Fruit fly (Drosophila melanogaster) whole organism, embryonic: Measurements from ENCODE around the gene CG6931.

ENCODE experiments used
- CG14860 ChIP-seq: fragments of 200-800 bp; sonication (Bioruptor generic); IDR thresholded peaks from 3 replicates; pipeline ENCODE4 v1.3.6; 2022; ENCODE audit warnings: missing biosample characterization, missing genetic modification characterization; ENCODE audit not compliant: partially characterized antibody
- CG15073 ChIP-seq: fragments of 200-800 bp; sonication (Bioruptor generic); optimal IDR thresholded peaks from 2 replicates; lab custom pipeline; 2016; ENCODE audit warnings: missing biosample characterization, missing genetic modification characterization
- CG15479 ChIP-seq: fragments of 200-800 bp; sonication (Bioruptor generic); optimal IDR thresholded peaks from 3 replicates; lab custom pipeline; 2019; ENCODE audit warnings: missing biosample characterization, mild to moderate bottlenecking, missing genetic modification characterization, moderate library complexity
- CG1602 ChIP-seq: fragments of 200-800 bp; sonication (Bioruptor generic); optimal IDR thresholded peaks from 3 replicates; lab custom pipeline; 2016; ENCODE audit warnings: missing biosample characterization, missing genetic modification characterization
- CG18476 ChIP-seq: fragments of 200-800 bp; sonication (Bioruptor generic); optimal IDR thresholded peaks from 2 replicates; lab custom pipeline; 2016; ENCODE audit warnings: missing biosample characterization, mild to moderate bottlenecking, missing genetic modification characterization
- CG18599 ChIP-seq: fragments of 200-800 bp; sonication (Bioruptor generic); optimal IDR thresholded peaks from 3 replicates; lab custom pipeline; 2017; ENCODE audit warnings: missing biosample characterization, missing genetic modification characterization, mild to moderate bottlenecking, moderate library complexity, missing genetic modification reagents
- CG2129 ChIP-seq: fragments of 200-800 bp; sonication (Bioruptor generic); IDR thresholded peaks from 2 replicates; pipeline ENCODE4 v1.3.6; 2022; ENCODE audit warnings: missing biosample characterization, missing genetic modification characterization; ENCODE audit not compliant: partially characterized antibody
- CG2875 ChIP-seq: fragments of 200-800 bp; sonication (Bioruptor generic); optimal IDR thresholded peaks from 2 replicates; lab custom pipeline; 2017; ENCODE audit warnings: missing biosample characterization, mild to moderate bottlenecking, missing genetic modification characterization, missing genetic modification reagents
- CG2889 ChIP-seq: fragments of 200-800 bp; sonication (Bioruptor generic); IDR thresholded peaks from 3 replicates; pipeline ENCODE4 v1.3.6; 2022; ENCODE audit warnings: missing biosample characterization, missing genetic modification characterization
- CG30020 ChIP-seq: fragments of 200-800 bp; optimal IDR thresholded peaks from 2 replicates; lab custom pipeline; 2019; ENCODE audit warnings: missing biosample characterization, mild to moderate bottlenecking, missing genetic modification characterization, moderate library complexity
- CG30431 ChIP-seq: fragments of 200-800 bp; sonication (Bioruptor generic); optimal IDR thresholded peaks from 2 replicates; lab custom pipeline; 2017; ENCODE audit warnings: missing biosample characterization, missing genetic modification characterization
- CG32772 ChIP-seq: fragments of 200-800 bp; sonication (Bioruptor generic); IDR thresholded peaks from 2 replicates; pipeline ENCODE4 v1.3.6; 2022; ENCODE audit warnings: missing biosample characterization, missing genetic modification characterization
- CG33557 ChIP-seq: fragments of 200-800 bp; sonication (Bioruptor generic); optimal IDR thresholded peaks from 2 replicates; lab custom pipeline; 2019; ENCODE audit warnings: missing biosample characterization, mild to moderate bottlenecking, missing genetic modification characterization, moderate library complexity
- CG4617 ChIP-seq: fragments of 200-800 bp; sonication (Bioruptor generic); optimal IDR thresholded peaks from 3 replicates; lab custom pipeline; 2016; ENCODE audit warnings: missing biosample characterization, missing genetic modification characterization, borderline replicate concordance
- CG6683 ChIP-seq: fragments of 200-800 bp; sonication (Bioruptor generic); optimal IDR thresholded peaks from 2 replicates; lab custom pipeline; 2017; ENCODE audit warnings: missing biosample characterization, mild to moderate bottlenecking, missing genetic modification characterization, missing genetic modification reagents
- CG7271 ChIP-seq: fragments of 200-800 bp; sonication (Bioruptor generic); optimal IDR thresholded peaks from 2 replicates; lab custom pipeline; 2018; ENCODE audit warnings: missing biosample characterization, mild to moderate bottlenecking, missing genetic modification characterization, moderate library complexity
- CG7928 ChIP-seq: fragments of 200-800 bp; sonication (Bioruptor generic); optimal IDR thresholded peaks from 2 replicates; lab custom pipeline; 2017; ENCODE audit warnings: missing biosample characterization, mild to moderate bottlenecking, missing genetic modification characterization
- CG7963 ChIP-seq: fragments of 200-800 bp; sonication (Bioruptor generic); IDR thresholded peaks from 3 replicates; pipeline ENCODE4 v1.3.6; 2022; ENCODE audit warnings: missing biosample characterization, missing genetic modification characterization; ENCODE audit not compliant: partially characterized antibody
- CG9797 ChIP-seq: fragments of 200-800 bp; sonication (Bioruptor generic); optimal IDR thresholded peaks from 3 replicates; lab custom pipeline; 2018; ENCODE audit warnings: missing biosample characterization, mild to moderate bottlenecking, missing genetic modification characterization
- D19B ChIP-seq: fragments of 200-800 bp; sonication (Bioruptor generic); optimal IDR thresholded peaks from 2 replicates; lab custom pipeline; 2017; ENCODE audit warnings: missing biosample characterization, mild to moderate bottlenecking, missing genetic modification characterization
- Dip3 ChIP-seq: fragments of 200-800 bp; sonication (Bioruptor generic); optimal IDR thresholded peaks from 3 replicates; lab custom pipeline; 2016; ENCODE audit warnings: missing biosample characterization, missing genetic modification characterization
- Dp ChIP-seq: fragments of 200-800 bp; sonication (Bioruptor generic); optimal IDR thresholded peaks from 2 replicates; lab custom pipeline; 2018; ENCODE audit warnings: missing biosample characterization, mild to moderate bottlenecking, missing genetic modification characterization, moderate library complexity
- Lim3 ChIP-seq: fragments of 200-800 bp; sonication (Bioruptor generic); IDR thresholded peaks from 2 replicates; pipeline ENCODE4 v1.3.6; 2022; ENCODE audit warnings: missing biosample characterization, missing genetic modification characterization
- abd-A ChIP-seq: fragments of 200-800 bp; sonication (Bioruptor generic); optimal IDR thresholded peaks from 3 replicates; lab custom pipeline; 2019; ENCODE audit warnings: missing biosample characterization, mild to moderate bottlenecking, missing genetic modification characterization, moderate library complexity
- corto ChIP-seq: fragments of 200-800 bp; sonication (Bioruptor generic); optimal IDR thresholded peaks from 2 replicates; lab custom pipeline; 2016; ENCODE audit warnings: missing biosample characterization, mild to moderate bottlenecking, missing genetic modification characterization, moderate library complexity
- cwo ChIP-seq: fragments of 200-800 bp; sonication (Bioruptor generic); optimal IDR thresholded peaks from 3 replicates; lab custom pipeline; 2017; ENCODE audit warnings: missing biosample characterization, missing genetic modification characterization, mild to moderate bottlenecking, moderate library complexity, missing genetic modification reagents
- esg ChIP-seq: fragments of 200-800 bp; sonication (Bioruptor generic); conservative IDR thresholded peaks from 2 replicates; pipeline ENCODE4 v1.3.6; 2022; ENCODE audit warnings: missing biosample characterization, missing genetic modification characterization
- hbn ChIP-seq: fragments of 200-800 bp; sonication (Bioruptor generic); IDR thresholded peaks from 2 replicates; pipeline ENCODE4 v1.3.6; 2022; ENCODE audit warnings: missing biosample characterization, missing genetic modification characterization; ENCODE audit not compliant: partially characterized antibody
- lmd ChIP-seq: fragments of 200-800 bp; sonication (Bioruptor generic); IDR thresholded peaks from 2 replicates; pipeline ENCODE4 v1.3.6; 2022; ENCODE audit warnings: missing biosample characterization, missing genetic modification characterization
- onecut ChIP-seq: fragments of 200-800 bp; sonication (Bioruptor generic); IDR thresholded peaks from 2 replicates; pipeline ENCODE4 v1.3.6; 2022; ENCODE audit warnings: missing biosample characterization, missing genetic modification characterization
- schlank ChIP-seq: fragments of 200-800 bp; sonication (Bioruptor generic); optimal IDR thresholded peaks from 2 replicates; lab custom pipeline; 2018; ENCODE audit warnings: missing biosample characterization, mild to moderate bottlenecking, missing genetic modification characterization
- sug ChIP-seq: fragments of 200-800 bp; optimal IDR thresholded peaks from 2 replicates; lab custom pipeline; 2019; ENCODE audit warnings: missing biosample characterization, mild to moderate bottlenecking, missing genetic modification characterization, moderate library complexity
- zfh1 ChIP-seq: fragments of 200-800 bp; sonication (Bioruptor generic); IDR thresholded peaks from 3 replicates; pipeline ENCODE4 v1.3.6; 2022; ENCODE audit warnings: missing biosample characterization, missing genetic modification characterization

The CG6931 gene

DNA sequence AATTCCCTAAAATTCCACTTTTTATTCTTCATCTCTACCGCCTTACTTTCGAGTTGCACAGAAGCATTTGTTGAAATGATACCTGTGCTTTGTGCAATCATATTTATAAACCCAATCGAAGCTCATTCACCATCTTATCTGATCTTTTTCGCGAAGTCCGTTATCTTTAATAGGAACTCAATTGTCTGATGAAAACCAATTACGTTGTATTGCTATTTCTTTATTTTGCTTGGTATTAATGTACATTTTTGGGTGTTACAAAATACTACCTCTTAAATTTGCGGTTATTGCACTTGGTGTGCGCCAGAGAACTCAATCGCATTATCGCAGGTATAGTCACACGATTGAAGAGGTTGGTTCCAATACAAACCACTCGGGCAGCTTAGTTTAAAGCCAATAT is 17.7 kb upstream of the CG6931 start, which contains the start of gene Muc68E:
TSS of gene Muc68E (minus strand) at position 101 of the 400 bp plus-strand sequence.
- TF ChIP-seq sug (tag; lab: Kevin White, UChicago), result no peak
- TF ChIP-seq CG15479 (GFP tag; lab: Kevin White, UChicago), result no peak
- no peak for TF ChIP-seq CG14860 (GFP tag; lab: Robert Waterston, UW)
- no peak for TF ChIP-seq lmd (GFP tag; lab: Robert Waterston, UW)
- no peak for TF ChIP-seq CG9797 (GFP tag; lab: Kevin White, UChicago)
- TF ChIP-seq CG6683, result no peak
- TF ChIP-seq esg, result no peak
- no peak for TF ChIP-seq CG18476 (GFP tag; lab: Kevin White, UChicago)
- TF ChIP-seq cwo (GFP tag; lab: Kevin White, UChicago), result no peak
- no peak for TF ChIP-seq CG2875 (GFP tag; lab: Kevin White, UChicago)
- no peak for TF ChIP-seq CG7928 (GFP tag; lab: Kevin White, UChicago)
- TF ChIP-seq CG32772, result no peak
- TF ChIP-seq CG4617 (GFP tag; lab: Kevin White, UChicago), result no peak
- TF ChIP-seq CG15073, result no peak
- TF ChIP-seq schlank (tag; lab: Kevin White, UChicago), result no peak
- TF ChIP-seq CG30431 (GFP tag; lab: Kevin White, UChicago), result no peak
- no peak for TF ChIP-seq hbn (GFP tag; lab: Robert Waterston, UW)
- no peak for TF ChIP-seq corto (GFP tag; lab: Kevin White, UChicago)

DNA sequence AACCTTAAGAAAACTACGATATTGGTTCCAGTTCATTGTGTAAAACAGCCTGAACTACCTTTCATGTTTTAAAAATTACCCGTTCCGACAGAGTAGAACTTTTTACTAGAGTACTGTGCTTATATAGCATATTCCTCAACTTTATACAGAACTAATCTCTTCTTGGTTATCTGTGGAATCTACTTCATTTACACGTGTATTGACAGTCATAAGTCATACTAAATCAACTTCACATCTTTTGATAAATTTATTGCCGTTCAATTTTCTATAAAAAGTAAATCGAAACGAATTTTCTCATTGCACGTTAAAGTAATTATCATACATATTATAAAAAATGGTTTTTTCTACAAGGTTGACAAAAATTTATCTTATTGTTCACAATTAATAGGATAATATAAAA is 16.8 kb upstream of the CG6931 start, which contains the start of gene CG42397:
TSS of gene CG42397 (minus strand) at position 101 of the 400 bp plus-strand sequence.
- TF ChIP-seq D19B (peak; percentile 39), zfh1 (GFP tag; lab: Robert Waterston, UW) (no peak)

DNA sequence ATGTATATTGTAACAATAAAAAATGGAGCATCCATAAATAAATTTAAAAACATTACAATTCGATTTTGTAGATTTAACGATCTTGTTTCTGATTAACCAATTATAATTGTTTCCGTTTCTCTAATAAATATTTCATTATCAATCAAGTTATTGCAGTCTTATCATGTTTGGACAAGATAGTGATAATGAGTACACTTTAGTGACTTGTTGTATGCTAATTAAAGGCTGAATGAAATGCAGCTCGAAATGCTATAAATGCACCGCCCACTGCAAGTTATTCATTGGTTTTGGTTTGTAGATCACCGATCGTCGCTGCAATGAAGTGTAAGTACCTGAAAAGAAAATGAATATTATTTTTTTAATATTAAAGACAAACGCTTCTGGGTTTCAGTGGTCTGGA is 15.9 kb upstream of the CG6931 start, which contains the start of gene CG14125:
TSS of gene CG14125 (plus strand) at position 301 of the 400 bp plus-strand sequence.
- TF ChIP-seq CG32772 (no peak), onecut (GFP tag; lab: Robert Waterston, UW) (no peak), CG30020 (tag; lab: Kevin White, UChicago) (no peak), CG2129 (GFP tag; lab: Robert Waterston, UW) (no peak), Lim3 (GFP tag; lab: Robert Waterston, UW) (no peak), CG7963 (GFP tag; lab: Robert Waterston, UW) (no peak), Dip3 (GFP tag; lab: Kevin White, UChicago) (no peak), abd-A (tag; lab: Kevin White, UChicago) (no peak), CG2889 (GFP tag; lab: Robert Waterston, UW) (no peak)

DNA sequence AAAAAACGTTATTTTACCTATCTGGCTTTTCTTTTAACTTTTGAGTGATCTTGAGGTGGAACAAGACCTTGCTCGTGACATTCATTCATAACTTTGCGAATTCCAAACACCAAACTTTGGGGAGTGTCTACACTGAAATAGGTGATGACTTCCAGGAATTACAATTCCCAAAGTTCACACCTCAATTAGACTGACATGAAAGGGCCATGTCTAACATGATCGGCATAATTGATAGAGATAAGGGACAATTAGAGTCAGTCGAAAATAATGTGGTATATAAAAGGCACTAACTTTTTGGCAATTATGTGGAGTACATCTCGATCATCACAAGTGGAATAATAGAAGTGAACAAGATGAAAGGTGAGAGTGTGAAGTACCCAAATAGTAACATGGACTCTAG is 14.7 kb upstream of the CG6931 start, which contains the start of gene CG43896:
TSS of gene CG43896 (plus strand) at position 301 of the 400 bp plus-strand sequence.
- TF ChIP-seq CG1602 (GFP tag; lab: Kevin White, UChicago) (no peak), CG18599 (GFP tag; lab: Kevin White, UChicago) (no peak), CG7271 (tag; lab: Kevin White, UChicago) (no peak), CG33557 (GFP tag; lab: Kevin White, UChicago) (no peak), Dp (GFP tag; lab: Kevin White, UChicago) (no peak)
